Fruit fly (Drosophila melanogaster) whole organism, embryonic: ENCODE data around the gene CNMa.
A peak's percentile ranks its signal among the peaks of the same experiment; 100 is the strongest.

Experiments used
- Atf-2 ChIP-seq: fragments of 200-800 bp; sonication (Bioruptor generic); optimal IDR thresholded peaks from 2 replicates; lab custom pipeline; 2016; ENCODE audit warnings: missing biosample characterization, missing genetic modification characterization
- CG10654 ChIP-seq: fragments of 200-800 bp; sonication (Bioruptor generic); optimal IDR thresholded peaks from 2 replicates; lab custom pipeline; 2016; ENCODE audit warnings: missing biosample characterization, missing genetic modification characterization
- CG11398 ChIP-seq: fragments of 200-800 bp; sonication (Bioruptor generic); optimal IDR thresholded peaks from 2 replicates; lab custom pipeline; 2016; ENCODE audit warnings: missing biosample characterization, missing genetic modification characterization
- CG13296 ChIP-seq: fragments of 200-800 bp; sonication (Bioruptor generic); optimal IDR thresholded peaks from 3 replicates; lab custom pipeline; 2018; ENCODE audit warnings: missing biosample characterization, mild to moderate bottlenecking, missing genetic modification characterization
- CG14667 ChIP-seq: fragments of 200-800 bp; sonication (Bioruptor generic); IDR thresholded peaks from 2 replicates; pipeline ENCODE4 v1.3.6; 2022; ENCODE audit warnings: missing biosample characterization, missing genetic modification characterization
- CG14860 ChIP-seq: fragments of 200-800 bp; sonication (Bioruptor generic); IDR thresholded peaks from 3 replicates; pipeline ENCODE4 v1.3.6; 2022; ENCODE audit warnings: missing biosample characterization, missing genetic modification characterization; ENCODE audit not compliant: partially characterized antibody
- CG14965 ChIP-seq: fragments of 200-800 bp; sonication (Bioruptor generic); optimal IDR thresholded peaks from 2 replicates; lab custom pipeline; 2016; ENCODE audit warnings: missing biosample characterization, missing genetic modification characterization, borderline replicate concordance
- CG15601 ChIP-seq: fragments of 200-800 bp; sonication (Bioruptor generic); optimal IDR thresholded peaks from 3 replicates; lab custom pipeline; 2019; ENCODE audit warnings: missing biosample characterization, mild to moderate bottlenecking, missing genetic modification characterization, moderate library complexity
- CG1602 ChIP-seq: fragments of 200-800 bp; sonication (Bioruptor generic); optimal IDR thresholded peaks from 3 replicates; lab custom pipeline; 2016; ENCODE audit warnings: missing biosample characterization, missing genetic modification characterization
- CG1647 ChIP-seq: fragments of 200-800 bp; sonication (Bioruptor generic); optimal IDR thresholded peaks from 3 replicates; lab custom pipeline; 2016; ENCODE audit warnings: missing biosample characterization, missing genetic modification characterization
- CG17359 ChIP-seq: fragments of 200-800 bp; sonication (Bioruptor generic); optimal IDR thresholded peaks from 3 replicates; lab custom pipeline; 2018; ENCODE audit warnings: missing biosample characterization, mild to moderate bottlenecking, missing genetic modification characterization, moderate library complexity
- CG2120 ChIP-seq: fragments of 200-800 bp; sonication (Bioruptor generic); optimal IDR thresholded peaks from 3 replicates; lab custom pipeline; 2016; ENCODE audit warnings: missing biosample characterization, missing genetic modification characterization
- CG2889 ChIP-seq: fragments of 200-800 bp; sonication (Bioruptor generic); IDR thresholded peaks from 3 replicates; pipeline ENCODE4 v1.3.6; 2022; ENCODE audit warnings: missing biosample characterization, missing genetic modification characterization
- CG7357 ChIP-seq: fragments of 200-800 bp; sonication (Bioruptor generic); IDR thresholded peaks from 3 replicates; pipeline ENCODE4 v1.3.6; 2022; ENCODE audit warnings: missing biosample characterization, missing genetic modification characterization
- CG8944 ChIP-seq: fragments of 200-800 bp; sonication (Bioruptor generic); optimal IDR thresholded peaks from 3 replicates; lab custom pipeline; 2016; ENCODE audit warnings: missing biosample characterization, missing genetic modification characterization
- CG9876 ChIP-seq: fragments of 200-800 bp; sonication (Bioruptor generic); optimal IDR thresholded peaks from 2 replicates; lab custom pipeline; 2016; ENCODE audit warnings: missing biosample characterization, missing genetic modification characterization
- CrebB ChIP-seq: fragments of 200-800 bp; sonication (Bioruptor generic); optimal IDR thresholded peaks from 3 replicates; lab custom pipeline; 2018; ENCODE audit warnings: missing biosample characterization, mild to moderate bottlenecking, missing genetic modification characterization
- Dad ChIP-seq: fragments of 200-800 bp; sonication (Bioruptor generic); optimal IDR thresholded peaks from 3 replicates; lab custom pipeline; 2016; ENCODE audit warnings: missing biosample characterization, missing genetic modification characterization
- Dip3 ChIP-seq: fragments of 200-800 bp; sonication (Bioruptor generic); optimal IDR thresholded peaks from 3 replicates; lab custom pipeline; 2016; ENCODE audit warnings: missing biosample characterization, missing genetic modification characterization
- Doc2 ChIP-seq: fragments of 200-800 bp; sonication (Bioruptor generic); IDR thresholded peaks from 2 replicates; pipeline ENCODE4 v1.3.6; 2022; ENCODE audit warnings: missing biosample characterization, missing genetic modification characterization
- Doc3 ChIP-seq: fragments of 200-800 bp; sonication (Bioruptor generic); IDR thresholded peaks from 3 replicates; pipeline ENCODE4 v1.3.6; 2022; ENCODE audit warnings: missing biosample characterization, missing genetic modification characterization; ENCODE audit not compliant: partially characterized antibody
- Eip74EF ChIP-seq, 2 experiments: fragments of 200-800 bp in 1 of 2; fragments of >200 bp in 1 of 2; sonication (Bioruptor generic) in 1 of 2; optimal IDR thresholded peaks; 2 replicates each; lab custom pipeline; 2017 to 2019; ENCODE audit warnings: missing biosample characterization in 2 of 2, missing genetic modification characterization in 2 of 2, mild to moderate bottlenecking in 1 of 2, moderate library complexity in 1 of 2
- Hmr ChIP-seq: fragments of 200-800 bp; sonication (Bioruptor generic); optimal IDR thresholded peaks from 3 replicates; lab custom pipeline; 2017; ENCODE audit warnings: mild to moderate bottlenecking, missing biosample characterization, missing genetic modification reagents, missing genetic modification characterization
- Mrtf ChIP-seq: fragments of 200-800 bp; sonication (Bioruptor generic); IDR thresholded peaks from 3 replicates; pipeline ENCODE4 v1.3.6; 2022; ENCODE audit warnings: missing biosample characterization, missing genetic modification characterization
- NFAT ChIP-seq: fragments of 200-800 bp; sonication (Bioruptor generic); IDR thresholded peaks from 2 replicates; pipeline ENCODE4 v1.3.6; 2022; ENCODE audit warnings: missing biosample characterization, missing genetic modification characterization
- PHDP ChIP-seq: fragments of 200-800 bp; sonication (Bioruptor generic); optimal IDR thresholded peaks from 3 replicates; lab custom pipeline; 2018; ENCODE audit warnings: missing biosample characterization, mild to moderate bottlenecking, missing genetic modification characterization, moderate library complexity
- Sox100B ChIP-seq: fragments of 200-800 bp; sonication (Bioruptor generic); optimal IDR thresholded peaks from 3 replicates; lab custom pipeline; 2018; ENCODE audit warnings: missing biosample characterization, mild to moderate bottlenecking, missing genetic modification characterization
- Sry-δ ChIP-seq: fragments of 200-800 bp; sonication (Bioruptor generic); optimal IDR thresholded peaks from 2 replicates; lab custom pipeline; 2016; ENCODE audit warnings: missing biosample characterization, missing genetic modification characterization
- YL-1 ChIP-seq: fragments of 200-800 bp; sonication (Bioruptor generic); optimal IDR thresholded peaks from 3 replicates; lab custom pipeline; 2017; ENCODE audit warnings: missing biosample characterization, mild to moderate bottlenecking, missing genetic modification characterization
- corto ChIP-seq: fragments of 200-800 bp; sonication (Bioruptor generic); optimal IDR thresholded peaks from 2 replicates; lab custom pipeline; 2016; ENCODE audit warnings: missing biosample characterization, mild to moderate bottlenecking, missing genetic modification characterization, moderate library complexity
- disco-r ChIP-seq: fragments of 200-800 bp; sonication (Bioruptor generic); optimal IDR thresholded peaks from 2 replicates; lab custom pipeline; 2016; ENCODE audit warnings: missing biosample characterization, missing genetic modification characterization
- dm ChIP-seq: fragments of 200-800 bp; sonication (Bioruptor generic); optimal IDR thresholded peaks from 3 replicates; lab custom pipeline; 2016; ENCODE audit warnings: missing biosample characterization, missing genetic modification characterization
- en ChIP-seq: fragments of 200-800 bp; sonication (Bioruptor generic); optimal IDR thresholded peaks from 2 replicates; lab custom pipeline; 2016; ENCODE audit warnings: missing biosample characterization, missing genetic modification characterization
- gem ChIP-seq: fragments of 200-800 bp; sonication (Bioruptor generic); optimal IDR thresholded peaks from 2 replicates; lab custom pipeline; 2019; ENCODE audit warnings: missing biosample characterization, mild to moderate bottlenecking, missing genetic modification characterization, moderate library complexity
- gro ChIP-seq: fragments of 200-800 bp; sonication (Bioruptor generic); optimal IDR thresholded peaks from 2 replicates; lab custom pipeline; 2016; ENCODE audit warnings: missing biosample characterization, missing genetic modification characterization
- h ChIP-seq: fragments of >200 bp; optimal IDR thresholded peaks from 2 replicates; lab custom pipeline; 2017
- hb ChIP-seq: fragments of 200-800 bp; sonication (Bioruptor generic); IDR thresholded peaks from 3 replicates; pipeline ENCODE4 v1.3.6; 2022; ENCODE audit warnings: missing biosample characterization, missing genetic modification characterization; ENCODE audit not compliant: partially characterized antibody
- her ChIP-seq: fragments of 200-800 bp; sonication (Bioruptor generic); optimal IDR thresholded peaks from 2 replicates; lab custom pipeline; 2016; ENCODE audit warnings: missing biosample characterization, missing genetic modification characterization
- lab ChIP-seq: fragments of 200-800 bp; sonication (Bioruptor generic); optimal IDR thresholded peaks from 3 replicates; lab custom pipeline; 2017; ENCODE audit warnings: missing biosample characterization, missing genetic modification characterization, mild to moderate bottlenecking, moderate library complexity, missing genetic modification reagents
- lmd ChIP-seq: fragments of 200-800 bp; sonication (Bioruptor generic); IDR thresholded peaks from 2 replicates; pipeline ENCODE4 v1.3.6; 2022; ENCODE audit warnings: missing biosample characterization, missing genetic modification characterization
- mld ChIP-seq: fragments of 200-800 bp; sonication (Bioruptor generic); IDR thresholded peaks from 3 replicates; pipeline ENCODE4 v1.3.6; 2022; ENCODE audit warnings: missing biosample characterization, missing genetic modification characterization; ENCODE audit not compliant: partially characterized antibody
- nmo ChIP-seq: fragments of 200-800 bp; sonication (Bioruptor generic); optimal IDR thresholded peaks from 2 replicates; lab custom pipeline; 2018; ENCODE audit warnings: missing biosample characterization, mild to moderate bottlenecking, missing genetic modification characterization, moderate library complexity
- nom ChIP-seq: fragments of 200-800 bp; sonication (Bioruptor generic); optimal IDR thresholded peaks from 2 replicates; lab custom pipeline; 2017; ENCODE audit warnings: missing biosample characterization, missing genetic modification characterization, mild to moderate bottlenecking, moderate library complexity, missing genetic modification reagents
- pros ChIP-seq: fragments of 200-800 bp; sonication (Bioruptor generic); optimal IDR thresholded peaks from 3 replicates; lab custom pipeline; 2019; ENCODE audit warnings: missing biosample characterization, mild to moderate bottlenecking, missing genetic modification characterization, moderate library complexity
- psq ChIP-seq: fragments of 200-800 bp; sonication (Bioruptor generic); optimal IDR thresholded peaks from 2 replicates; lab custom pipeline; 2017; ENCODE audit warnings: missing biosample characterization, missing genetic modification characterization
- pzg ChIP-seq: fragments of 200-800 bp; sonication (Bioruptor generic); optimal IDR thresholded peaks from 3 replicates; lab custom pipeline; 2018; ENCODE audit warnings: missing biosample characterization, mild to moderate bottlenecking, missing genetic modification characterization, moderate library complexity
- ro ChIP-seq: fragments of 200-800 bp; sonication (Bioruptor generic); IDR thresholded peaks from 2 replicates; pipeline ENCODE4 v1.3.6; 2022; ENCODE audit warnings: missing biosample characterization, missing genetic modification characterization
- schlank ChIP-seq: fragments of 200-800 bp; sonication (Bioruptor generic); optimal IDR thresholded peaks from 2 replicates; lab custom pipeline; 2018; ENCODE audit warnings: missing biosample characterization, mild to moderate bottlenecking, missing genetic modification characterization
- sens ChIP-seq: fragments of 200-800 bp; sonication (Bioruptor generic); peaks from one replicate; lab custom pipeline; 2016; ENCODE audit warnings: missing biosample characterization, missing genetic modification characterization
- shn ChIP-seq: fragments of 200-800 bp; sonication (Bioruptor generic); optimal IDR thresholded peaks from 3 replicates; lab custom pipeline; 2016; ENCODE audit warnings: missing biosample characterization, missing genetic modification characterization
- slbo ChIP-seq: fragments of 200-800 bp; sonication (Bioruptor generic); IDR thresholded peaks from 2 replicates; pipeline ENCODE4 v1.3.6; 2022; ENCODE audit warnings: missing biosample characterization, missing genetic modification characterization
- trem ChIP-seq: fragments of 200-800 bp; optimal IDR thresholded peaks from 3 replicates; lab custom pipeline; 2019; ENCODE audit warnings: missing biosample characterization, mild to moderate bottlenecking, missing genetic modification characterization, moderate library complexity
- vvl ChIP-seq: fragments of 200-800 bp; sonication (Bioruptor generic); IDR thresholded peaks from 2 replicates; pipeline ENCODE4 v1.3.6; 2022; ENCODE audit warnings: missing biosample characterization, missing genetic modification characterization
- wdn ChIP-seq: fragments of 200-800 bp; sonication (Bioruptor generic); IDR thresholded peaks from 2 replicates; pipeline ENCODE4 v1.3.6; 2022; ENCODE audit warnings: missing biosample characterization, missing genetic modification characterization

The CNMa gene

dm6 chr3L:1891914-1892313, 36.5 kb upstream of the CNMa start (continued):
- 0 out of 3 replicates have a peak, but pooled peaks have one; percentile 17 for TF ChIP-seq CG7357
- no peak for TF ChIP-seq lab (GFP tag; lab: Kevin White, UChicago)
- no peak for TF ChIP-seq Eip74EF (GFP tag; optimal IDR thresholded peaks at IDR 0.05; lab: Kevin White, UChicago)
- no peak for TF ChIP-seq corto (GFP tag; lab: Kevin White, UChicago)
- 0 out of 2 replicates have a peak, but pooled peaks have one; percentile 17 for TF ChIP-seq slbo (GFP tag; lab: Robert Waterston, UW)
- no peak for TF ChIP-seq dm (GFP tag; lab: Kevin White, UChicago)
- TF ChIP-seq gro = no peak
- TF ChIP-seq CG15601 (tag; lab: Kevin White, UChicago) = no peak
- no peak for TF ChIP-seq mld (GFP tag; lab: Robert Waterston, UW)
- TF ChIP-seq YL-1 = no peak
- no peak for TF ChIP-seq shn
- TF ChIP-seq CG9876 (GFP tag; lab: Kevin White, UChicago) = no peak
- TF ChIP-seq Hmr (GFP tag; lab: Kevin White, UChicago) = peak; percentile 22
- TF ChIP-seq Dad = no peak
- TF ChIP-seq Sry-δ = no peak
- no peak for TF ChIP-seq CG10654 (GFP tag; lab: Kevin White, UChicago)
- TF ChIP-seq Dip3 (GFP tag; lab: Kevin White, UChicago) = no peak
- TF ChIP-seq CG11398 = no peak
- TF ChIP-seq hb (GFP tag; lab: Robert Waterston, UW) = no peak
- TF ChIP-seq PHDP (tag; lab: Kevin White, UChicago) = no peak
- no peak for TF ChIP-seq CG1602
- TF ChIP-seq en (GFP tag; lab: Kevin White, UChicago) = no peak
- TF ChIP-seq CrebB (tag; lab: Kevin White, UChicago) = no peak
- no peak for TF ChIP-seq NFAT (GFP tag; lab: Robert Waterston, UW)
- no peak for TF ChIP-seq Doc3 (GFP tag; lab: Robert Waterston, UW)
- peak; percentile 43 for TF ChIP-seq gem
- no peak for TF ChIP-seq ro
- no peak for TF ChIP-seq CG14860
- TF ChIP-seq wdn (GFP tag; lab: Robert Waterston, UW) = 0 out of 2 replicates have a peak, but pooled peaks have one; percentile 7
- TF ChIP-seq psq (GFP tag; lab: Kevin White, UChicago) = no peak
- TF ChIP-seq nom (GFP tag; lab: Kevin White, UChicago) = peak; percentile 16
- TF ChIP-seq Atf-2 (GFP tag; lab: Kevin White, UChicago) = no peak
- TF ChIP-seq disco-r = no peak
- no peak for TF ChIP-seq schlank (tag; lab: Kevin White, UChicago)
- TF ChIP-seq CG2889 (GFP tag; lab: Robert Waterston, UW) = no peak
- no peak for TF ChIP-seq pzg
- no peak for TF ChIP-seq h (lab: Kevin White, UChicago)
- TF ChIP-seq sens (GFP tag; lab: Kevin White, UChicago) = peak; percentile 38
- no peak for TF ChIP-seq lmd (GFP tag; lab: Robert Waterston, UW)
- TF ChIP-seq nmo = no peak
- TF ChIP-seq trem (tag; lab: Kevin White, UChicago) = no peak
- TF ChIP-seq CG17359 = peak; percentile 55

dm6 chr3L:1890941-1891340, 35.5 kb upstream of the CNMa start:
- TF ChIP-seq CG8944 (GFP tag; lab: Kevin White, UChicago) = no peak
- TF ChIP-seq her = no peak
- TF ChIP-seq CG13296 (GFP tag; lab: Kevin White, UChicago) = no peak
- no peak for TF ChIP-seq Mrtf (GFP tag; lab: Robert Waterston, UW)
- no peak for TF ChIP-seq CG1647 (GFP tag; lab: Kevin White, UChicago)
- no peak for TF ChIP-seq CG2120
- no peak for TF ChIP-seq Sox100B
- TF ChIP-seq CG14667 (GFP tag; lab: Robert Waterston, UW) = no peak
- peak; percentile 1 for TF ChIP-seq Hmr (GFP tag; lab: Kevin White, UChicago)
- no peak for TF ChIP-seq Doc2 (GFP tag; lab: Robert Waterston, UW)
- TF ChIP-seq CG14965 (GFP tag; lab: Kevin White, UChicago) = no peak
- peak; percentile 43; the same call in 1 of the 2 replicates for TF ChIP-seq vvl (GFP tag; lab: Robert Waterston, UW)
- TF ChIP-seq pros = no peak
